Fruit fly (Drosophila melanogaster) whole organism, wandering third instar larva: ENCODE results near the gene Rlip.

ENCODE experiments used
- Abd-B ChIP-seq: fragments of >200 bp; optimal IDR thresholded peaks from 2 replicates; lab custom pipeline; 2017; ENCODE audit warnings: missing biosample characterization, missing genetic modification characterization
- CrebA ChIP-seq: fragments of 200-800 bp; sonication (Bioruptor generic); optimal IDR thresholded peaks from 2 replicates; lab custom pipeline; 2016; ENCODE audit warnings: missing biosample characterization, mild to moderate bottlenecking, missing genetic modification characterization, borderline replicate concordance
- Jra ChIP-seq: sonication (Bioruptor generic); optimal IDR thresholded peaks from 2 replicates; lab custom pipeline; 2016; ENCODE audit warnings: missing biosample characterization, missing genetic modification characterization
- Mio ChIP-seq: sonication (Bioruptor generic); optimal IDR thresholded peaks from 2 replicates; lab custom pipeline; 2016; ENCODE audit warnings: missing biosample characterization, missing genetic modification characterization
- N ChIP-seq: fragments of >200 bp; optimal IDR thresholded peaks from 2 replicates; lab custom pipeline; 2018; ENCODE audit warnings: missing biosample characterization, missing external identifiers, missing genetic modification characterization
- jim ChIP-seq: fragments of 175-275, 200-325 bp; sonication (Bioruptor generic); optimal IDR thresholded peaks from 2 replicates; lab custom pipeline; 2016; ENCODE audit warnings: missing biosample characterization, mild to moderate bottlenecking, missing genetic modification characterization
- pan ChIP-seq: fragments of >200 bp; optimal IDR thresholded peaks from 2 replicates; lab custom pipeline; 2017
- usp ChIP-seq: fragments of >200 bp; optimal IDR thresholded peaks from 2 replicates; lab custom pipeline; 2017; ENCODE audit warnings: missing biosample characterization, missing genetic modification characterization

dm6 chr3R:21042399-21042798, 24.9 kb downstream of the Rlip start, which contains the start of gene Dhc93AB:
- no peak for TF ChIP-seq Abd-B (GFP tag; lab: Kevin White, UChicago)
- no peak for TF ChIP-seq usp (GFP tag; lab: Kevin White, UChicago)
- no peak for TF ChIP-seq jim (GFP tag; lab: Kevin White, UChicago)
- no peak for TF ChIP-seq Jra (GFP tag; lab: Kevin White, UChicago)
- no peak for TF ChIP-seq CrebA (GFP tag; lab: Kevin White, UChicago)
- no peak for TF ChIP-seq N (GFP tag; lab: Kevin White, UChicago)
- TF ChIP-seq Mio (GFP tag; lab: Kevin White, UChicago): no peak
- TF ChIP-seq pan (lab: Kevin White, UChicago): no peak
